Worm (Caenorhabditis elegans): ENCODE results near the gene hbl-1.

The hbl-1 gene

ce11 chrX:5801156-5801592, 20.8 kb upstream of the hbl-1 start (continued):
- TF ChIP-seq ceh-27 (GFP tag; optimal IDR thresholded peaks at IDR 0.05) = peak; percentile 81
- peak; percentile 76 for TF ChIP-seq ets-4 (GFP tag; optimal IDR thresholded peaks at IDR 0.05)
- TF ChIP-seq madf-3 (GFP tag; IDR thresholded peaks at IDR 0.05) = peak; percentile 48; the same call in 1 of the 2 replicates
- TF ChIP-seq lin-35 (GFP tag; optimal IDR thresholded peaks at IDR 0.05) = peak; percentile 0 to 85 (median 51)
- no peak for TF ChIP-seq ztf-3 (GFP tag; optimal IDR thresholded peaks at IDR 0.05)
- peak; percentile 74 for TF ChIP-seq ccch-3 (GFP tag; optimal IDR thresholded peaks at IDR 0.05)
- TF ChIP-seq hrde-1 (tag; optimal IDR thresholded peaks at IDR 0.05; ENCODE audit: borderline replicate concordance) = peak; percentile 54
- peak; percentile 99 for TF ChIP-seq B0261.1 (tag; optimal IDR thresholded peaks at IDR 0.05)
- TF ChIP-seq rpc-1 (optimal IDR thresholded peaks at IDR 0.05) = peak; percentile 96
- TF ChIP-seq rpc-1 (tag; optimal IDR thresholded peaks at IDR 0.05) = peak; percentile 96
- peak; percentile 80 for TF ChIP-seq K12H6.12 (tag; optimal IDR thresholded peaks at IDR 0.05)
- TF ChIP-seq F10E7.11 (tag; optimal IDR thresholded peaks at IDR 0.05) = peak; percentile 27
- TF ChIP-seq bed-2 (GFP tag; IDR thresholded peaks at IDR 0.05) = peak; percentile 55; the same call in 1 of the 2 replicates
- peak; percentile 73 for TF ChIP-seq mxl-1 (tag; optimal IDR thresholded peaks at IDR 0.05)
- peak; percentile 69; the same call in 1 of the 2 replicates for TF ChIP-seq madf-6 (GFP tag; IDR thresholded peaks at IDR 0.05)

ce11 chrX:5802582-5802981, 19.4 kb upstream of the hbl-1 start:
- no peak for TF ChIP-seq K11D2.4 (GFP tag; IDR thresholded peaks at IDR 0.05)
- no peak for TF ChIP-seq mel-28 (tag; optimal IDR thresholded peaks at IDR 0.05; ENCODE audit: borderline replicate concordance)
- no peak for TF ChIP-seq let-526 (GFP tag; IDR thresholded peaks at IDR 0.05)
- TF ChIP-seq atf-7 (tag; optimal IDR thresholded peaks at IDR 0.05) = no peak
- TF ChIP-seq nfya-1 (tag; optimal IDR thresholded peaks at IDR 0.05; ENCODE audit: borderline replicate concordance, insufficient read depth) = no peak
- no peak for TF ChIP-seq hlh-26 (GFP tag; conservative IDR thresholded peaks at IDR 0.05)

ce11 chrX:5803492-5803891, 18.4 kb upstream of the hbl-1 start:
- TF ChIP-seq aptf-2 (GFP tag; conservative IDR thresholded peaks at IDR 0.05) (no peak), lag-1 (GFP tag; IDR thresholded peaks at IDR 0.05) (no peak), ztf-22 (GFP tag; optimal IDR thresholded peaks at IDR 0.05) (no peak), ztf-25 (GFP tag; IDR thresholded peaks at IDR 0.05) (no peak), hrde-1 (tag; optimal IDR thresholded peaks at IDR 0.05; ENCODE audit: borderline replicate concordance) (no peak), let-607 (tag; optimal IDR thresholded peaks at IDR 0.05) (no peak)

- TF ChIP-seq hmg-1.2 (GFP tag; IDR thresholded peaks at IDR 0.05) (no peak), T07F8.4 (tag; optimal IDR thresholded peaks at IDR 0.05) (no peak), nhr-90 (tag; optimal IDR thresholded peaks at IDR 0.05) (no peak), ccch-3 (GFP tag; optimal IDR thresholded peaks at IDR 0.05) (no peak), ceh-79 (tag; optimal IDR thresholded peaks at IDR 0.05) (no peak), lsy-27 (tag; optimal IDR thresholded peaks at IDR 0.05; ENCODE audit: borderline replicate concordance, insufficient read depth) (no peak), hlh-26 (GFP tag; conservative IDR thresholded peaks at IDR 0.05) (no peak), chd-7 (tag; optimal IDR thresholded peaks at IDR 0.05) (no peak), ceh-58 (GFP tag; IDR thresholded peaks at IDR 0.05) (no peak), sptf-2 (GFP tag; optimal IDR thresholded peaks at IDR 0.05) (no peak), somi-1 (GFP tag; optimal IDR thresholded peaks at IDR 0.05) (no peak), Y67H2A.10 (GFP tag; conservative IDR thresholded peaks at IDR 0.05) (no peak), ets-4 (GFP tag; optimal IDR thresholded peaks at IDR 0.05) (no peak), xnd-1 (tag; optimal IDR thresholded peaks at IDR 0.05) (no peak), rpc-1 (optimal IDR thresholded peaks at IDR 0.05) (no peak), rpc-1 (tag; optimal IDR thresholded peaks at IDR 0.05) (no peak)
Observed at ce11 chrX:5805872-5806472, 16.0 kb upstream of the hbl-1 start, which contains the start of gene F13D11.3. Gene F13D11.3, minus strand, starts transcription at chrX:5805922.

Data from whole organism, young adult.